Worm (Caenorhabditis elegans) whole organism, early embryonic: ENCODE measurements around the gene F37A4.2.

Experiments used
- B0310.2 ChIP-seq: sonication (generic microtip); optimal IDR thresholded peaks from 2 replicates; lab custom pipeline; 2016; ENCODE audit warnings: mild to moderate bottlenecking, missing genetic modification characterization, missing compliant biosample characterization
- aly-1 ChIP-seq: sonication (generic microtip); optimal IDR thresholded peaks from 2 replicates; lab custom pipeline; 2016; ENCODE audit warnings: missing genetic modification characterization, missing compliant biosample characterization
- ama-1 ChIP-seq: fragments of 150-350 bp; optimal IDR thresholded peaks from 2 replicates; lab custom pipeline; 2014
- hmbx-1 ChIP-seq: sonication (generic microtip); optimal IDR thresholded peaks from 2 replicates; lab custom pipeline; 2016; ENCODE audit warnings: mild to moderate bottlenecking, missing genetic modification characterization, missing compliant biosample characterization
- scrt-1 ChIP-seq: fragments of 200-800 bp; sonication (Bioruptor generic); IDR thresholded peaks from 2 replicates; pipeline ENCODE4 v1.3.6; 2022; ENCODE audit warnings: missing genetic modification characterization, missing compliant biosample characterization
- tbx-11 ChIP-seq: fragments of 200-800 bp; sonication (Bioruptor generic); IDR thresholded peaks from 2 replicates; pipeline ENCODE4 v1.3.6; 2022; ENCODE audit warnings: missing genetic modification characterization, missing compliant biosample characterization
- tra-4 ChIP-seq: sonication (generic microtip); optimal IDR thresholded peaks from 2 replicates; lab custom pipeline; 2017; ENCODE audit warnings: missing genetic modification characterization, missing compliant biosample characterization

ce11 chrIII:6713266-6713665 is 9.0 kb upstream of the F37A4.2 start, which contains the start of gene F37A4.4:
- no peak for TF ChIP-seq aly-1 (tag; lab: Kevin White, UChicago)
- no peak for TF ChIP-seq tbx-11 (GFP tag; lab: Robert Waterston, UW)
- no peak for TF ChIP-seq ama-1 (lab: Kevin White, UChicago)
- TF ChIP-seq tra-4 (tag; lab: Kevin White, UChicago) = no peak
- TF ChIP-seq hmbx-1 (tag; lab: Kevin White, UChicago) = no peak
- TF ChIP-seq scrt-1 (GFP tag; lab: Robert Waterston, UW) = no peak
- TF ChIP-seq B0310.2 (tag; lab: Kevin White, UChicago) = no peak
